Worm (Caenorhabditis elegans) whole organism, L3 larva: ENCODE measurements around the gene actl-1.

ENCODE experiments used
- ceh-82 ChIP-seq: fragments of 150-350 bp; optimal IDR thresholded peaks from 2 replicates; lab custom pipeline; 2014; ENCODE audit warnings: missing biosample characterization, missing genetic modification characterization
- fkh-2 ChIP-seq: fragments of 150-350 bp; optimal IDR thresholded peaks from 2 replicates; lab custom pipeline; 2014; ENCODE audit warnings: missing biosample characterization, missing genetic modification reagents, missing genetic modification characterization
- snpc-4 ChIP-seq: fragments of 150-350 bp; optimal IDR thresholded peaks from 2 replicates; lab custom pipeline; 2014; ENCODE audit warnings: missing biosample characterization, missing genetic modification characterization
- ztf-4 ChIP-seq: fragments of 150-350 bp; optimal IDR thresholded peaks from 2 replicates; lab custom pipeline; 2014; ENCODE audit warnings: missing biosample characterization, missing genetic modification characterization

DNA sequence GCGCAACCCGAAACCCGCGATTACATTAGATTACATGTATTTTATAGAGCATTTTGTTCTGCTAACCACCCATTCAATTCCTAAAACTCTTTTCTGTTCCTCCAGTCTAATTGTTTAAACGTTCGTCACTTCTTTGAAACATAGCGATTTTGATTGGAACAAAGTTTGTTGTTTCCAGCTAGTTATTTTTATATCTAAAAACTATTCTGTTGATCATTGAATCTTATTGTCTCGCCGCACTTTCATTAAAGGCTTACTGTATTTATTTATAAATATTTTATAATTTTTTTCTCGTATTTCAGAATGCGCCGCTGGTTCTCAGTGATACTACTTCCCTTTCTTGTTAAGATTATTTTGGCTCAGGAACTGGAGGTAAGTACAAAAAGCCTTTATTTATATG lies 43.1 kb upstream of the actl-1 start, which contains the start of gene T14E8.2:
- no peak for TF ChIP-seq ceh-82
- no peak for TF ChIP-seq ztf-4
- TF ChIP-seq snpc-4 (tag; lab: Kevin White, UChicago), result no peak
- no peak for TF ChIP-seq fkh-2 (tag; lab: Kevin White, UChicago)
